Worm (Caenorhabditis elegans): ENCODE results near the gene B0507.8.
"Not testable (repeated sequence)": the region's sequence is repeated elsewhere in the genome, so short reads cannot be mapped to it uniquely, and the experiment has no call there.

The B0507.8 gene

ce11 chrV:8745858-8746257 lies 16.9 kb downstream of the B0507.8 start, which contains the start of gene B0507.6:
Gene B0507.6 (plus strand): TSS chrV:8746158.
- no peak for TF ChIP-seq tab-1 (GFP tag; IDR thresholded peaks at IDR 0.05)
- no peak for TF ChIP-seq med-1 (GFP tag; optimal IDR thresholded peaks at IDR 0.05; ENCODE audit: insufficient read depth)
- TF ChIP-seq cog-1 (tag; optimal IDR thresholded peaks at IDR 0.05) = no peak

ce11 chrV:8739136-8739535 lies 23.6 kb downstream of the B0507.8 start, which contains the start of gene ZC196.2:
Gene ZC196.2 (plus strand): TSS chrV:8739436.
- TF ChIP-seq T22C8.4 (GFP tag; IDR thresholded peaks at IDR 0.05) = no peak
- no peak for TF ChIP-seq med-1 (GFP tag; optimal IDR thresholded peaks at IDR 0.05; ENCODE audit: insufficient read depth)
- TF ChIP-seq klf-2 (GFP tag; conservative IDR thresholded peaks at IDR 0.05) = no peak
- no peak for TF ChIP-seq ztf-29 (GFP tag; IDR thresholded peaks at IDR 0.05)
- no peak for TF ChIP-seq ztf-23 (GFP tag; IDR thresholded peaks at IDR 0.05)
- no peak for TF ChIP-seq flt-1 (GFP tag; IDR thresholded peaks at IDR 0.05)
- no peak for TF ChIP-seq ref-1 (GFP tag; conservative IDR thresholded peaks at IDR 0.05)
- TF ChIP-seq tab-1 (GFP tag; IDR thresholded peaks at IDR 0.05) = no peak
- TF ChIP-seq cog-1 (tag; optimal IDR thresholded peaks at IDR 0.05) = no peak

ce11 chrV:8736369-8736768 lies 26.4 kb downstream of the B0507.8 start, which contains the start of gene ZC196.3:
Gene ZC196.3 (plus strand): TSS chrV:8736669.
- TF ChIP-seq ztf-29 (GFP tag; IDR thresholded peaks at IDR 0.05) (no peak), flt-1 (GFP tag; IDR thresholded peaks at IDR 0.05) (no peak)

- TF ChIP-seq T22C8.4 (GFP tag; IDR thresholded peaks at IDR 0.05) (no peak), med-1 (GFP tag; optimal IDR thresholded peaks at IDR 0.05; ENCODE audit: insufficient read depth) (no peak), flt-1 (GFP tag; IDR thresholded peaks at IDR 0.05) (no peak), cog-1 (tag; optimal IDR thresholded peaks at IDR 0.05) (no peak), ref-1 (GFP tag; conservative IDR thresholded peaks at IDR 0.05) (no peak), ztf-29 (GFP tag; IDR thresholded peaks at IDR 0.05) (no peak), tab-1 (GFP tag; IDR thresholded peaks at IDR 0.05) (no peak), ztf-23 (GFP tag; IDR thresholded peaks at IDR 0.05) (no peak), klf-2 (GFP tag; conservative IDR thresholded peaks at IDR 0.05) (no peak)
Measured at ce11 chrV:8732934-8733333, 29.8 kb downstream of the B0507.8 start, which contains the start of gene ZC196.4. Gene ZC196.4 (plus strand): TSS chrV:8733106.

- TF ChIP-seq flt-1 (GFP tag; IDR thresholded peaks at IDR 0.05) = no peak
- TF ChIP-seq klf-2 (GFP tag; conservative IDR thresholded peaks at IDR 0.05) = no peak
- TF ChIP-seq tab-1 (GFP tag; IDR thresholded peaks at IDR 0.05) = no peak
- TF ChIP-seq ztf-29 (GFP tag; IDR thresholded peaks at IDR 0.05) = no peak
- TF ChIP-seq T22C8.4 (GFP tag; IDR thresholded peaks at IDR 0.05) = no peak
- TF ChIP-seq med-1 (GFP tag; optimal IDR thresholded peaks at IDR 0.05; ENCODE audit: insufficient read depth) = no peak
Measured at ce11 chrV:8730991-8731390, 31.8 kb downstream of the B0507.8 start.

- TF ChIP-seq klf-2 (GFP tag; conservative IDR thresholded peaks at IDR 0.05) (no peak), ztf-29 (GFP tag; IDR thresholded peaks at IDR 0.05) (no peak), ztf-23 (GFP tag; IDR thresholded peaks at IDR 0.05) (no peak), T22C8.4 (GFP tag; IDR thresholded peaks at IDR 0.05) (no peak), med-1 (GFP tag; optimal IDR thresholded peaks at IDR 0.05; ENCODE audit: insufficient read depth) (no peak), ref-1 (GFP tag; conservative IDR thresholded peaks at IDR 0.05) (no peak), cog-1 (tag; optimal IDR thresholded peaks at IDR 0.05) (no peak), flt-1 (GFP tag; IDR thresholded peaks at IDR 0.05) (no peak), tab-1 (GFP tag; IDR thresholded peaks at IDR 0.05) (no peak)
Measured at ce11 chrV:8729100-8729499, 33.7 kb downstream of the B0507.8 start, which contains the start of gene ZC196.5. Gene ZC196.5 (plus strand): TSS chrV:8729400.

- TF ChIP-seq tab-1 (GFP tag; IDR thresholded peaks at IDR 0.05) (no peak), med-1 (GFP tag; optimal IDR thresholded peaks at IDR 0.05; ENCODE audit: insufficient read depth) (no peak), ztf-29 (GFP tag; IDR thresholded peaks at IDR 0.05) (no peak), T22C8.4 (GFP tag; IDR thresholded peaks at IDR 0.05) (no peak)
Measured at ce11 chrV:8727077-8727476, 35.7 kb downstream of the B0507.8 start, which contains the start of gene ZC196.9. Gene ZC196.9 (minus strand): TSS chrV:8727177.

- TF ChIP-seq T22C8.4 (GFP tag; IDR thresholded peaks at IDR 0.05); klf-2 (GFP tag; conservative IDR thresholded peaks at IDR 0.05); ztf-29 (GFP tag; IDR thresholded peaks at IDR 0.05): not testable (repeated sequence)
Measured at ce11 chrV:8726228-8726627, 36.5 kb downstream of the B0507.8 start, which contains the start of gene droe-8. Gene droe-8 (plus strand): TSS chrV:8726528.

ce11 chrV:8722160-8722559 lies 40.6 kb downstream of the B0507.8 start, which contains the start of gene ZC196.8:
Gene ZC196.8 (minus strand): TSS chrV:8722260.
- TF ChIP-seq flt-1 (GFP tag; IDR thresholded peaks at IDR 0.05); ref-1 (GFP tag; conservative IDR thresholded peaks at IDR 0.05); T22C8.4 (GFP tag; IDR thresholded peaks at IDR 0.05): not testable (repeated sequence)

ce11 chrV:8718399-8718798 lies 44.4 kb downstream of the B0507.8 start:
- TF ChIP-seq flt-1 (GFP tag; IDR thresholded peaks at IDR 0.05) = no peak
- no peak for TF ChIP-seq cog-1 (tag; optimal IDR thresholded peaks at IDR 0.05)
- no peak for TF ChIP-seq T22C8.4 (GFP tag; IDR thresholded peaks at IDR 0.05)
- TF ChIP-seq klf-2 (GFP tag; conservative IDR thresholded peaks at IDR 0.05) = no peak
- no peak for TF ChIP-seq ref-1 (GFP tag; conservative IDR thresholded peaks at IDR 0.05)
- no peak for TF ChIP-seq ztf-29 (GFP tag; IDR thresholded peaks at IDR 0.05)
- no peak for TF ChIP-seq ztf-23 (GFP tag; IDR thresholded peaks at IDR 0.05)

ce11 chrV:8716175-8716574 lies 46.6 kb downstream of the B0507.8 start, which contains the start of gene glr-5:
Gene glr-5 (plus strand): TSS chrV:8716495.
- TF ChIP-seq T22C8.4 (GFP tag; IDR thresholded peaks at IDR 0.05) (no peak), klf-2 (GFP tag; conservative IDR thresholded peaks at IDR 0.05) (no peak), ztf-23 (GFP tag; IDR thresholded peaks at IDR 0.05) (no peak), med-1 (GFP tag; optimal IDR thresholded peaks at IDR 0.05; ENCODE audit: insufficient read depth) (no peak), ref-1 (GFP tag; conservative IDR thresholded peaks at IDR 0.05) (no peak), ztf-29 (GFP tag; IDR thresholded peaks at IDR 0.05) (no peak), cog-1 (tag; optimal IDR thresholded peaks at IDR 0.05) (no peak)
